Worm (Caenorhabditis elegans) whole organism, L4 larva: ENCODE results near the gene skr-17.

Source experiments
- F10B5.3 ChIP-seq: sonication (generic microtip); optimal IDR thresholded peaks from 2 replicates; lab custom pipeline; 2016; ENCODE audit warnings: mild to moderate bottlenecking, missing genetic modification characterization, missing compliant biosample characterization
- F26F4.8 ChIP-seq: fragments of 200-800 bp; sonication (Bioruptor generic); conservative IDR thresholded peaks from 2 replicates; pipeline ENCODE4 v1.3.6; 2022; ENCODE audit warnings: missing genetic modification characterization, missing compliant biosample characterization
- F37D6.2 ChIP-seq: sonication (generic microtip); optimal IDR thresholded peaks from 2 replicates; lab custom pipeline; 2016; ENCODE audit warnings: mild to moderate bottlenecking, missing genetic modification characterization, missing compliant biosample characterization
- F49E8.2 ChIP-seq: sonication (generic microtip); optimal IDR thresholded peaks from 2 replicates; lab custom pipeline; 2016; ENCODE audit warnings: missing compliant biosample characterization, mild to moderate bottlenecking, missing genetic modification characterization, borderline replicate concordance
- Y105C5A.15 ChIP-seq: fragments of 200-800 bp; sonication (Bioruptor generic); IDR thresholded peaks from 2 replicates; pipeline ENCODE4 v1.3.6; 2022; ENCODE audit warnings: missing genetic modification characterization, missing compliant biosample characterization
- Y48G9A.11 ChIP-seq: fragments of 200-800 bp; sonication (Bioruptor generic); IDR thresholded peaks from 2 replicates; pipeline ENCODE4 v1.3.6; 2022; ENCODE audit warnings: missing genetic modification reagents, missing genetic modification characterization, missing compliant biosample characterization
- Y5F2A.4 ChIP-seq: fragments of 200-800 bp; sonication (Bioruptor generic); optimal IDR thresholded peaks from 2 replicates; lab custom pipeline; 2018; ENCODE audit warnings: mild to moderate bottlenecking, missing genetic modification characterization, missing compliant biosample characterization
- Y75B8A.6 ChIP-seq: fragments of 200-800 bp; sonication (Bioruptor generic); IDR thresholded peaks from 2 replicates; pipeline ENCODE4 v1.3.6; 2022; ENCODE audit warnings: missing genetic modification reagents, missing genetic modification characterization, missing compliant biosample characterization
- ZK546.5 ChIP-seq, 2 experiments: sonication (generic microtip); optimal IDR thresholded peaks; 2 replicates each; lab custom pipeline; 2017; ENCODE audit warnings: missing biosample characterization in 2 of 2, missing genetic modification characterization in 2 of 2
- aha-1 ChIP-seq: fragments of 150-350 bp; peaks from one replicate; lab custom pipeline; 2014; ENCODE audit warnings: missing biosample characterization, missing genetic modification characterization
- arid-1 ChIP-seq: fragments of 200-800 bp; sonication (Bioruptor generic); conservative IDR thresholded peaks from 2 replicates; pipeline ENCODE4 v1.3.6; 2022; ENCODE audit warnings: missing genetic modification reagents, missing genetic modification characterization, missing compliant biosample characterization
- ceh-20 ChIP-seq: fragments of 200-800 bp; sonication (Bioruptor generic); IDR thresholded peaks from 2 replicates; pipeline ENCODE4 v1.3.6; 2022; ENCODE audit warnings: missing genetic modification reagents, missing genetic modification characterization, missing compliant biosample characterization
- cey-2 ChIP-seq: sonication (generic microtip); optimal IDR thresholded peaks from 3 replicates; lab custom pipeline; 2017; ENCODE audit warnings: missing genetic modification characterization, mild to moderate bottlenecking, missing compliant biosample characterization, antibody characterized with exemption, borderline replicate concordance; ENCODE audit not compliant: insufficient read depth
- daf-16 ChIP-seq, 3 experiments: sonication (generic microtip); optimal IDR thresholded peaks; 2 replicates each; lab custom pipeline; 2016 to 2017; ENCODE audit warnings: missing genetic modification characterization in 3 of 3, missing genetic modification reagents in 3 of 3, mild to moderate bottlenecking in 2 of 3, missing compliant biosample characterization in 2 of 3, missing biosample characterization in 1 of 3, moderate library complexity in 1 of 3
- dpl-1 ChIP-seq: fragments of 150-350 bp; optimal IDR thresholded peaks from 2 replicates; lab custom pipeline; 2014; ENCODE audit warnings: missing biosample characterization, missing genetic modification reagents, missing genetic modification characterization
- egl-27 ChIP-seq: sonication (generic microtip); optimal IDR thresholded peaks from 3 replicates; lab custom pipeline; 2017; ENCODE audit warnings: missing biosample characterization, missing genetic modification reagents, missing genetic modification characterization
- egl-43 ChIP-seq: fragments of 200-800 bp; sonication (Bioruptor generic); IDR thresholded peaks from 2 replicates; pipeline ENCODE4 v1.3.6; 2022; ENCODE audit warnings: missing genetic modification reagents, missing genetic modification characterization, missing compliant biosample characterization
- gei-8 ChIP-seq: fragments of 200-800 bp; sonication (Bioruptor generic); optimal IDR thresholded peaks from 2 replicates; lab custom pipeline; 2018; ENCODE audit warnings: mild to moderate bottlenecking, missing genetic modification characterization, missing compliant biosample characterization
- hif-1 ChIP-seq, 2 experiments: sonication (generic microtip); optimal IDR thresholded peaks; 2 replicates each; lab custom pipeline; 2016 to 2017; ENCODE audit warnings: missing compliant biosample characterization in 2 of 2, missing genetic modification characterization in 2 of 2, missing genetic modification reagents in 2 of 2, missing genotype in 2 of 2, mild to moderate bottlenecking in 1 of 2
- hlh-11 ChIP-seq: fragments of 200-800 bp; sonication (Bioruptor generic); optimal IDR thresholded peaks from 2 replicates; lab custom pipeline; 2018; ENCODE audit warnings: mild to moderate bottlenecking, missing genetic modification characterization, missing compliant biosample characterization
- jun-1 ChIP-seq: fragments of 150-350 bp; optimal IDR thresholded peaks from 2 replicates; lab custom pipeline; 2014; ENCODE audit warnings: missing biosample characterization, missing genetic modification reagents, missing genetic modification characterization
- lin-29 ChIP-seq: fragments of 200-800 bp; sonication (Bioruptor generic); IDR thresholded peaks from 2 replicates; pipeline ENCODE4 v1.3.6; 2022; ENCODE audit warnings: missing genetic modification reagents, missing genetic modification characterization, missing compliant biosample characterization
- lin-38 ChIP-seq: fragments of 200-800 bp; sonication (Bioruptor generic); IDR thresholded peaks from 2 replicates; pipeline ENCODE4 v1.3.6; 2022; ENCODE audit warnings: missing genetic modification reagents, missing genetic modification characterization, missing compliant biosample characterization
- lin-39 ChIP-seq: fragments of 150-350 bp; optimal IDR thresholded peaks from 2 replicates; lab custom pipeline; 2014; ENCODE audit warnings: missing biosample characterization, missing genetic modification reagents, missing genetic modification characterization
- lsy-2 ChIP-seq, 2 experiments: fragments of 150-350 bp in 1 of 2; sonication (generic microtip) in 1 of 2; optimal IDR thresholded peaks; 2 replicates each; lab custom pipeline; 2014 to 2017; ENCODE audit warnings: missing biosample characterization in 2 of 2, missing genetic modification characterization in 2 of 2
- madf-9 ChIP-seq: fragments of 200-800 bp; sonication (Bioruptor generic); conservative IDR thresholded peaks from 2 replicates; pipeline ENCODE4 v1.3.6; 2022; ENCODE audit warnings: missing genetic modification reagents, missing genetic modification characterization, missing compliant biosample characterization
- nhr-237 ChIP-seq: sonication (generic microtip); optimal IDR thresholded peaks from 2 replicates; lab custom pipeline; 2017; ENCODE audit warnings: missing biosample characterization, missing genetic modification characterization
- nhr-25 ChIP-seq: sonication (generic microtip); optimal IDR thresholded peaks from 2 replicates; lab custom pipeline; 2017; ENCODE audit warnings: missing genetic modification characterization, mild to moderate bottlenecking, missing compliant biosample characterization, antibody characterized with exemption, moderate library complexity, borderline replicate concordance; ENCODE audit not compliant: insufficient read depth
- nhr-28 ChIP-seq: fragments of 150-350 bp; optimal IDR thresholded peaks from 2 replicates; lab custom pipeline; 2014; ENCODE audit warnings: missing biosample characterization, missing genetic modification characterization
- nhr-41 ChIP-seq: fragments of 200-800 bp; sonication (Bioruptor generic); IDR thresholded peaks from 2 replicates; pipeline ENCODE4 v1.3.6; 2022; ENCODE audit warnings: missing genetic modification reagents, missing genetic modification characterization, missing compliant biosample characterization
- pqm-1 ChIP-seq: sonication (generic microtip); optimal IDR thresholded peaks from 2 replicates; lab custom pipeline; 2017; ENCODE audit warnings: missing biosample characterization, missing genetic modification characterization
- saeg-2 ChIP-seq: fragments of 200-800 bp; sonication (Bioruptor generic); IDR thresholded peaks from 2 replicates; pipeline ENCODE4 v1.3.6; 2022; ENCODE audit warnings: missing genetic modification reagents, missing genetic modification characterization, missing compliant biosample characterization
- sdz-12 ChIP-seq: fragments of 200-800 bp; sonication (Bioruptor generic); optimal IDR thresholded peaks from 2 replicates; lab custom pipeline; 2018; ENCODE audit warnings: mild to moderate bottlenecking, missing genetic modification characterization, missing compliant biosample characterization
- unc-62 ChIP-seq, 3 experiments: fragments of 150-350 bp in 1 of 3; sonication (generic microtip); optimal IDR thresholded peaks in 2 of 3; peaks in 1 of 3; 1 replicate in 1 of 3; 2 replicates in 2 of 3; lab custom pipeline; 2014 to 2017; ENCODE audit warnings: missing biosample characterization in 3 of 3, missing genetic modification characterization in 3 of 3, missing genetic modification reagents in 3 of 3, missing genotype in 1 of 3
- zfp-3 ChIP-seq: fragments of 200-800 bp; sonication (Bioruptor generic); conservative IDR thresholded peaks from 2 replicates; pipeline ENCODE4 v1.3.6; 2022; ENCODE audit warnings: missing genetic modification reagents, missing genetic modification characterization, missing compliant biosample characterization
- zip-2 ChIP-seq: fragments of 150-350 bp; optimal IDR thresholded peaks from 2 replicates; lab custom pipeline; 2014; ENCODE audit warnings: missing biosample characterization, missing genetic modification characterization

skr-17 gene

ce11 chrII:7816163-7816776 is 33.0 kb downstream of the skr-17 start, which contains the start of gene cki-2:
Gene cki-2 (plus strand): TSS chrII:7816499.
- TF ChIP-seq nhr-237, result no peak
- TF ChIP-seq nhr-28 (tag; lab: Kevin White, UChicago), result peak; percentile 4
- TF ChIP-seq lsy-2 (tag; optimal IDR thresholded peaks at IDR 0.05; lab: Kevin White, UChicago), result peak in 1 of 2 experiments; percentile 7
- peak; percentile 25 for TF ChIP-seq dpl-1 (GFP tag; lab: Kevin White, UChicago)
- TF ChIP-seq lin-38 (GFP tag; lab: Robert Waterston, UW), result peak; percentile 60
- TF ChIP-seq saeg-2 (GFP tag; lab: Robert Waterston, UW), result no peak
- no peak for TF ChIP-seq daf-16 (GFP tag; optimal IDR thresholded peaks at IDR 0.05; lab: Kevin White, UChicago)
- peak; percentile 26 for TF ChIP-seq daf-16 (tag; optimal IDR thresholded peaks at IDR 0.05; lab: Kevin White, UChicago)
- TF ChIP-seq unc-62 (GFP tag; optimal IDR thresholded peaks at IDR 0.05 in 1 of 2; lab: Kevin White, UChicago), result peak in 1 of 2 experiments; percentile 22
- no peak for TF ChIP-seq unc-62 (tag; optimal IDR thresholded peaks at IDR 0.05; lab: Kevin White, UChicago)
- peak; percentile 38 for TF ChIP-seq pqm-1 (tag; lab: Kevin White, UChicago)

DNA sequence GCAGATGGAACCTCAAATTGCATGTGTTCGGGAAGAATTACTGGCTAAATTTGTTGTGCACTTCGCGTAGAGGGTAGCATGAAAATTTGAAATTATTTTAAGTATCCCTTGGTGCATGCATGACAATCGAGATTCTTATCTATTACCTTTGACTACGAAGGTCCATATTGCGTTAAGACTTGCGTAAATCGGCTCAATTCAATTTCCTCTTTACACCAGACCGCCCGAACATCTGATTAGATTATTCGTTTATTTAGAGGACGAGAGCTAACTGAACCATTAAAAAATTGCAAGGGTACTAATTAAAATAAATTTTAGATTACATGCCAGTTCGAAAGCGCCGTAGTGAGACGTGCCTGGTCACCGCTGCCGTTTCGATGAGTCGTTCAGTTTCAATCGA is 34.3 kb downstream of the skr-17 start:
- TF ChIP-seq F26F4.8 (GFP tag; lab: Robert Waterston, UW) (no peak), hif-1 (tag; optimal IDR thresholded peaks at IDR 0.05; lab: Kevin White, UChicago) (no peak), gei-8 (GFP tag; lab: Kevin White, UChicago) (no peak), zfp-3 (no peak), Y5F2A.4 (no peak), hlh-11 (tag; lab: Kevin White, UChicago) (no peak), F49E8.2 (tag; lab: Kevin White, UChicago) (no peak), F37D6.2 (tag; lab: Kevin White, UChicago) (no peak), ceh-20 (GFP tag; lab: Robert Waterston, UW) (no peak), madf-9 (no peak), lin-39 (tag; lab: Kevin White, UChicago) (no peak), nhr-25 (no peak), unc-62 (GFP tag; optimal IDR thresholded peaks at IDR 0.05 in 1 of 2; lab: Kevin White, UChicago) (no peak), unc-62 (tag; optimal IDR thresholded peaks at IDR 0.05; lab: Kevin White, UChicago) (no peak), egl-43 (GFP tag; lab: Robert Waterston, UW) (no peak)

ce11 chrII:7819359-7819758 is 36.0 kb downstream of the skr-17 start:
- TF ChIP-seq unc-62 (GFP tag; optimal IDR thresholded peaks at IDR 0.05 in 1 of 2; lab: Kevin White, UChicago) (peak in 1 of 2 experiments; percentile 75), unc-62 (tag; optimal IDR thresholded peaks at IDR 0.05; lab: Kevin White, UChicago) (no peak), arid-1 (GFP tag; lab: Robert Waterston, UW) (no peak), nhr-41 (no peak), aha-1 (no peak), jun-1 (no peak), Y48G9A.11 (GFP tag; lab: Robert Waterston, UW) (no peak), F37D6.2 (tag; lab: Kevin White, UChicago) (no peak)

- TF ChIP-seq nhr-237 (no peak), F10B5.3 (tag; lab: Kevin White, UChicago) (no peak), lin-29 (no peak), zip-2 (tag; lab: Kevin White, UChicago) (no peak), egl-27 (tag; lab: Kevin White, UChicago) (no peak), sdz-12 (GFP tag; lab: Kevin White, UChicago) (no peak), cey-2 (no peak), Y105C5A.15 (GFP tag; lab: Robert Waterston, UW) (no peak), Y75B8A.6 (GFP tag; lab: Robert Waterston, UW) (no peak), ZK546.5 (tag; optimal IDR thresholded peaks at IDR 0.05; lab: Kevin White, UChicago) (no peak), zfp-3 (no peak), lin-39 (tag; lab: Kevin White, UChicago) (no peak)
Observed at ce11 chrII:7822454-7822853, 39.1 kb downstream of the skr-17 start, which contains the start of gene irld-47. Gene irld-47 (minus strand): TSS chrII:7822554.
